Fruit fly (Drosophila melanogaster): ENCODE measurements around the gene CG7366.

DNA sequence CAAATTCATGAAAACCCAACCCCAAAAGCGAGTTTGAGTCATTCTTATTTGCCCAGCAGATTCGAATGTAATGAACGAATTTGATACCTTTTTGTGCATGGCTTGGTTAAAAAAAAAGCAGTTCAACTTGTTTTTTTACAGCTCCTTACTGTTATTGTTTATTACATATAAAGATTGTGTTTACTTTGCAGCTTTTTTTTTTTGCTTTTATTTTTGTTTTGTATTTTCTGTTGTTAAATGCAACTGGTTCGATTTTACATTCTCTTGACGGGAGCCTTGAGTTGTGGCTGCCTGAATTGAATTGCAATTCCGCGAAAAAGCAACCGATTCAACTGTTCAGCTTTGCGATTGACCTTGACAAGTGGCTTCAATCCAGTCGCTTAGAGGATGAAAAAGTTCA lies 47.7 kb downstream of the CG7366 start:
- TF ChIP-seq EcR (GFP tag; optimal IDR thresholded peaks at IDR 0.05) (no peak), CG34367 (tag; optimal IDR thresholded peaks at IDR 0.05) (no peak), fd96Ca (GFP tag; IDR thresholded peaks at IDR 0.05) (no peak), CG15710 (tag; optimal IDR thresholded peaks at IDR 0.05) (no peak), gl (tag; optimal IDR thresholded peaks at IDR 0.05) (no peak), CG14655 (GFP tag; optimal IDR thresholded peaks at IDR 0.05) (no peak), CG8301 (tag; optimal IDR thresholded peaks at IDR 0.05) (no peak), CG32121 (GFP tag; IDR thresholded peaks at IDR 0.05) (no peak), CG9948 (tag; optimal IDR thresholded peaks at IDR 0.05) (no peak), rn (GFP tag; IDR thresholded peaks at IDR 0.05) (no peak), Pif1B (GFP tag; optimal IDR thresholded peaks at IDR 0.05) (no peak), Snoo (tag; optimal IDR thresholded peaks at IDR 0.05) (no peak), CG10348 (GFP tag; IDR thresholded peaks at IDR 0.05) (no peak)

All from whole organism, pupa.